Worm (Caenorhabditis elegans): Measurements from ENCODE around the gene ttr-21.

ttr-21 gene

DNA sequence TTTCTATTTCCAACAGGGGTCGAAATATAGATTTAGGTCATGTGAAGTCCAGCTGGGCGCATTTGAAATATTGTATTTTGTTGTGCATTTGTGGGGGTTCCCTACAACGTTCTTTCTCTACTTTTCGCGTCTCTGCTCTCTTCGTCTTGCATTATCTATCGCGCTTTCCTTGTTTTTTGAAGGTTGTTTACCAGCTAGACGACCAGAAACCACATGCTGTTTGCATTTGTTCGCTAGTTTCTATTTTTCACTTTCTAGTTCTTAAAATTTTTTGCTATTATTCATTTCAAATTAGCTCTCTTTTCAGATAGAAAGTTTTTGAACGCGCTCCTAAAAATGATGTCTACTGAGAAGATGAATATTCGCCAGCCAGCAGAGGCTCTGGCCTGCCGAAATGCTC is 14.8 kb downstream of the ttr-21 start, which contains the start of gene F55B12.10:
F55B12.10 (plus strand) TSS at position 301 of the 400 bp plus-strand sequence.
- TF ChIP-seq mdl-1 (tag; optimal IDR thresholded peaks at IDR 0.05), result peak in 1 of 2 experiments; percentile 66
- TF ChIP-seq nhr-10 (tag; optimal IDR thresholded peaks at IDR 0.05), result no peak
- TF ChIP-seq nhr-28 (tag; optimal IDR thresholded peaks at IDR 0.05), result peak; percentile 10
- TF ChIP-seq unc-62 (GFP tag; optimal IDR thresholded peaks at IDR 0.05 in 1 of 2), result peak in 1 of 2 experiments; percentile 35
- TF ChIP-seq unc-62 (tag; optimal IDR thresholded peaks at IDR 0.05), result no peak

DNA sequence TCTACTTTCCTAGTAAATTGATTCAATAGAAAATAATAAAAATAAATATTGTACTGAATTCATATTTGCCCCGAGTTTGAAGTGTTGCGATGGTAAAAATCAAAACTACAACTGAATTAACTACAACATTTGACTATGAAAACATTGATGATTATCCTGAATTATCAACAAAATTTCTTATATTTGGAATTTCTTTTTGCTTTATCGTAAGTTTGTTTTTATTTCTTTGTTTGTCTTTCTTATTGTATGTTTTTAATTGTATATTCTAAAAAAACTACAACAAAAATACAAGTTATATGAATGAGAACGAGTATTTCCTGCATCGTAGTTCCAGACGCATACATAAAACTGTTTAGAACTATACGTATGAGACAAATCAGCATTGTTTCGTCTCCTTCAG is 17.0 kb downstream of the ttr-21 start, which contains the start of gene srx-128:
srx-128 (plus strand) TSS at position 301 of the 400 bp plus-strand sequence.
- TF ChIP-seq spr-3 (GFP tag; optimal IDR thresholded peaks at IDR 0.05) (no peak), ztf-7 (tag; optimal IDR thresholded peaks at IDR 0.05) (no peak), ztf-11 (tag; optimal IDR thresholded peaks at IDR 0.05) (no peak), nhr-41 (GFP tag; IDR thresholded peaks at IDR 0.05) (no peak), daf-8 (GFP tag; IDR thresholded peaks at IDR 0.05) (no peak), zfp-3 (GFP tag; conservative IDR thresholded peaks at IDR 0.05) (no peak), rbr-2 (tag; optimal IDR thresholded peaks at IDR 0.05) (no peak), ceh-28 (tag; optimal IDR thresholded peaks at IDR 0.05) (no peak), fkh-10 (GFP tag; optimal IDR thresholded peaks at IDR 0.05) (no peak), spr-1 (tag; optimal IDR thresholded peaks at IDR 0.05) (no peak), daf-12 (tag; optimal IDR thresholded peaks at IDR 0.05) (no peak), ceh-44 (GFP tag; IDR thresholded peaks at IDR 0.05) (no peak)

DNA sequence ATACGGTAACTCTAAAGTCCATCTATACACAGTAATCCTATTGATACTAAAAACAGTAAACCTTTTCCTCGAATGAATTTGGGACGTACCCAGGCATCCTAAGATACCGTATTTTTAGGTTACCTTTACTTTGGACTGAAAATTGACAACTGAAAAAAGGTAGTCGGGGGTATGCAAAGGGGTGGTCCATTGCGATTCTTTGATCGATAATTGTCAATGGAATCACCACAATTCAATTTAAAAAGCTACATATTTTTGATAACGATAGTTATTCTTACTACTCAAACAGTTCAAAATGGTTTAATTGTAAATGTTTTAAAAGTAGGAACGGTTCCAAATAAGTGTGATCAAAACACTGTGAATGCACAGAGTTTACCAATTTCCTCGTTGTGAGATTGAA is 20.3 kb downstream of the ttr-21 start, which contains the start of gene srx-129:
srx-129 (plus strand) TSS at position 301 of the 400 bp plus-strand sequence.
- TF ChIP-seq skn-1 (tag; optimal IDR thresholded peaks at IDR 0.05) (no peak), nhr-237 (tag; optimal IDR thresholded peaks at IDR 0.05) (no peak), mdl-1 (tag; optimal IDR thresholded peaks at IDR 0.05) (no peak), mxl-3 (GFP tag; optimal IDR thresholded peaks at IDR 0.05) (no peak), zfp-3 (GFP tag; conservative IDR thresholded peaks at IDR 0.05) (no peak), aha-1 (tag) (no peak)

DNA sequence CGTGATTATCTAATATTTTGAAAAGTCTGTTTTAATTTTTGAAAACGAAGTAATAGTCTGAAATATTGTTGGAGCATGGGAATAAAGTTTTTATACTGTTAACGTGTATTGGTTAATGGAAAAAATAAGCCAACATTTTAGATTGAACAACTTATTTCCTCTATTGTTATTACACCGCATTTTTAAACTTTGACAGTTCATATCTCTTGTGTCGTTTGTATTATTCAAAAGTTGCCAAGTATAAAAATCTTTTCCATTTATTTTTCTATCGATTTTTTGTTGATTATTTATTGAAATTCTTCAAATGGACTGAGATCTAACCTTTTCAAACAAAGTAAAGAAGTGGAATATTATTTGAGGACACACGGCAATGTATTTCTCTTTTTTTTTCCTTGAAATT is 23.4 kb downstream of the ttr-21 start, which contains the start of gene str-165:
str-165 (plus strand) TSS at position 301 of the 400 bp plus-strand sequence.
- TF ChIP-seq unc-62 (GFP tag; optimal IDR thresholded peaks at IDR 0.05 in 1 of 2), result peak in 1 of 2 experiments; percentile 61
- TF ChIP-seq unc-62 (tag; optimal IDR thresholded peaks at IDR 0.05), result no peak
- no peak for TF ChIP-seq vab-7 (GFP tag; IDR thresholded peaks at IDR 0.05)

DNA sequence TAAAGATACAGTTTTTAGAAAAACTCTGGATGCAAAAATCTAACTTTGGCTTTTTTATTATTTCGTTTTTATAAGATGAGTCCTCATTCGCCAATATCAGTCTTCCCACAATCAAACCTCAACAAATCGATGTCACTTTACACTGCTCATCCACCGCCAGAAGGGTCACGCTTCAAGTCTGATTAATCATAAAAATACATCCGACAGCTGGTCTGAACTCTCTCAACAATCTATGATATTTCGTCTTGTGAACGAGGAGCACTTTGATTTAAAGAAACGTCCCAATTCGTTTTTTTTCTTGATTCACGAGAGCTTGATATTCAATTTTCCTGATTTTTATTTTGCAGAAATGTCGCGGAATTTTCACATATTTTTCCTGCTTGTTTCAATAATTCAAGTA is 26.3 kb downstream of the ttr-21 start, which contains the start of gene nrf-5:
nrf-5 (plus strand) TSS at position 348 of the 400 bp plus-strand sequence.
- peak; percentile 2 for TF ChIP-seq aha-1 (tag)
- no peak for TF ChIP-seq nhr-6 (tag; optimal IDR thresholded peaks at IDR 0.05)
- no peak for TF ChIP-seq nhr-42 (GFP tag; IDR thresholded peaks at IDR 0.05)
- TF ChIP-seq egl-43 (GFP tag; IDR thresholded peaks at IDR 0.05), result no peak
- no peak for TF ChIP-seq nhr-48 (tag; optimal IDR thresholded peaks at IDR 0.05)
- TF ChIP-seq nhr-111 (GFP tag; optimal IDR thresholded peaks at IDR 0.05), result no peak
- TF ChIP-seq snpc-1.2 (GFP tag; IDR thresholded peaks at IDR 0.05), result no peak
- TF ChIP-seq daf-12 (tag; optimal IDR thresholded peaks at IDR 0.05), result no peak
- TF ChIP-seq unc-62 (GFP tag; optimal IDR thresholded peaks at IDR 0.05 in 1 of 2), result peak in 1 of 2 experiments; percentile 75
- no peak for TF ChIP-seq unc-62 (tag; optimal IDR thresholded peaks at IDR 0.05)

DNA sequence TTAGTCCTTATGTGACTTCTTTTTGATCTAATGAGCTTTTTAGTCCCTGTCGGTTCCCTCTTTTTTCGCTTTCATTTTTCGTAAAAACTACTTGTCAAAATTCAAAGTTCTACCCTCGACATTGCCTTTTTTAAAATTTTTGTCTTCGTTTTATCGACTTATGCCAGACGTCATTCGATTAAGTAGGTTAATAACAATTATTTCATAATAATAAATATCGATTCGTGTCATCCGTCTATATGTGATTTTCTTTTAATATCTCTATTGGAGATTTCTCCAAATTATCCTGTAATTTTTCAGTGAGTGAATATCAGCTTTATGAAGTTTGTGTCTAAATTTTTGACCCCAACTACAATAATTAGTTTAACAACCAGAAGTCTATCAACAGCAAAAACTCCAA is 31.5 kb downstream of the ttr-21 start, which contains the start of gene hpo-31:
hpo-31 (plus strand) TSS at position 301 of the 400 bp plus-strand sequence.
- TF ChIP-seq ceh-32 (tag; optimal IDR thresholded peaks at IDR 0.05; ENCODE audit: poor library complexity) (no peak), dmd-8 (GFP tag; IDR thresholded peaks at IDR 0.05) (no peak), ama-1 (optimal IDR thresholded peaks at IDR 0.05) (no peak), nhr-41 (GFP tag; IDR thresholded peaks at IDR 0.05) (no peak), nhr-28 (tag; optimal IDR thresholded peaks at IDR 0.05) (no peak), snpc-1.2 (GFP tag; IDR thresholded peaks at IDR 0.05) (no peak), aha-1 (tag) (peak; percentile 72), ceh-20 (GFP tag; IDR thresholded peaks at IDR 0.05) (no peak)

Measured in whole organism, L4 larva.